Worm (Caenorhabditis elegans) whole organism, late embryonic: Measurements from ENCODE around the gene amt-3.

Experiments used
- F13H6.1 ChIP-seq: sonication (generic microtip); optimal IDR thresholded peaks from 2 replicates; lab custom pipeline; 2016; ENCODE audit warnings: missing genetic modification characterization, missing compliant biosample characterization
- K09A11.1 ChIP-seq: sonication (generic microtip); optimal IDR thresholded peaks from 2 replicates; lab custom pipeline; 2017; ENCODE audit warnings: antibody characterized with exemption, mild to moderate bottlenecking, missing genetic modification characterization, missing compliant biosample characterization; ENCODE audit not compliant: insufficient read depth
- ceh-9 ChIP-seq: sonication (generic microtip); optimal IDR thresholded peaks from 2 replicates; lab custom pipeline; 2016; ENCODE audit warnings: mild to moderate bottlenecking, missing genetic modification characterization, inconsistent platforms, missing compliant biosample characterization
- dve-1 ChIP-seq: sonication (generic microtip); optimal IDR thresholded peaks from 2 replicates; lab custom pipeline; 2017; ENCODE audit warnings: antibody characterized with exemption, mild to moderate bottlenecking, missing genetic modification characterization, missing compliant biosample characterization
- fkh-10 ChIP-seq: fragments of 150-350 bp; optimal IDR thresholded peaks from 2 replicates; lab custom pipeline; 2014; ENCODE audit warnings: missing biosample characterization, missing genetic modification reagents, missing genetic modification characterization
- gmeb-2 ChIP-seq: sonication (generic microtip); optimal IDR thresholded peaks from 2 replicates; lab custom pipeline; 2016; ENCODE audit warnings: missing genetic modification characterization, inconsistent platforms, missing compliant biosample characterization
- hlh-30 ChIP-seq: sonication (generic microtip); optimal IDR thresholded peaks from 2 replicates; lab custom pipeline; 2017; ENCODE audit warnings: antibody characterized with exemption, missing genetic modification characterization, missing compliant biosample characterization; ENCODE audit not compliant: insufficient read depth
- pha-2 ChIP-seq: sonication (generic microtip); optimal IDR thresholded peaks from 2 replicates; lab custom pipeline; 2017; ENCODE audit warnings: mild to moderate bottlenecking, missing genetic modification characterization, missing compliant biosample characterization
- pqm-1 ChIP-seq: sonication (generic microtip); optimal IDR thresholded peaks from 2 replicates; lab custom pipeline; 2016; ENCODE audit warnings: missing genetic modification characterization, missing compliant biosample characterization
- pros-1 ChIP-seq: fragments of 150-350 bp; optimal IDR thresholded peaks from 2 replicates; lab custom pipeline; 2014; ENCODE audit warnings: missing biosample characterization, missing genetic modification reagents, missing genetic modification characterization
- tbx-2 ChIP-seq: sonication (generic microtip); optimal IDR thresholded peaks from 2 replicates; lab custom pipeline; 2016; ENCODE audit warnings: missing genetic modification characterization, missing compliant biosample characterization
- unc-86 ChIP-seq: sonication (generic microtip); optimal IDR thresholded peaks from 2 replicates; lab custom pipeline; 2016; ENCODE audit warnings: missing genetic modification characterization, missing compliant biosample characterization

DNA sequence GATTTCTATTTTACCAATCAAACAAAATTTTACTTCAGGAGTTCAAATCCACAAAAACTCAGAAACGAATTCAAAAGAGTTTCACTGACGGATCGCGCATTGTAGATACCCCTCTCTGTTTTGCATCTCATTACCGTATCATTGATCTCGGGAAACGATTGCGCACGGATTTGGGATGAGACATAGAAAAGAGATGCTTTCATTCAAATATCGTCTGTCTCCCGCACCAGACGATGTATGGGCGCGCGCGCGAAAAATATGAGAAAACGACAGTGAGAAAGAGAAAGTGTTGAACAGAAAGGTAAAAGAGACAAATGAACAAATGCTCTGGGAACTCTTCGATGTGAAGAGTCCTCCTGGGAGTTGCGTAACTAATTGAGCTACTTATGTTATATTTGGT, 42.0 kb upstream of the amt-3 start:
- TF ChIP-seq pha-2 (tag; lab: Kevin White, UChicago): no peak
- TF ChIP-seq pqm-1 (tag; lab: Kevin White, UChicago): no peak
- TF ChIP-seq F13H6.1 (tag; lab: Kevin White, UChicago): no peak
- TF ChIP-seq unc-86: no peak
- TF ChIP-seq hlh-30 (tag; lab: Kevin White, UChicago): no peak
- no peak for TF ChIP-seq tbx-2 (tag; lab: Kevin White, UChicago)
- TF ChIP-seq pros-1 (tag; lab: Kevin White, UChicago): no peak
- no peak for TF ChIP-seq gmeb-2 (tag; lab: Kevin White, UChicago)
- no peak for TF ChIP-seq fkh-10 (GFP tag; lab: Kevin White, UChicago)
- no peak for TF ChIP-seq dve-1 (tag; lab: Kevin White, UChicago)
- no peak for TF ChIP-seq ceh-9 (tag; lab: Kevin White, UChicago)
- no peak for TF ChIP-seq K09A11.1 (tag; lab: Kevin White, UChicago)
